Fruit fly (Drosophila melanogaster): Measurements from ENCODE around the gene CG18809.

CG18809 gene

DNA sequence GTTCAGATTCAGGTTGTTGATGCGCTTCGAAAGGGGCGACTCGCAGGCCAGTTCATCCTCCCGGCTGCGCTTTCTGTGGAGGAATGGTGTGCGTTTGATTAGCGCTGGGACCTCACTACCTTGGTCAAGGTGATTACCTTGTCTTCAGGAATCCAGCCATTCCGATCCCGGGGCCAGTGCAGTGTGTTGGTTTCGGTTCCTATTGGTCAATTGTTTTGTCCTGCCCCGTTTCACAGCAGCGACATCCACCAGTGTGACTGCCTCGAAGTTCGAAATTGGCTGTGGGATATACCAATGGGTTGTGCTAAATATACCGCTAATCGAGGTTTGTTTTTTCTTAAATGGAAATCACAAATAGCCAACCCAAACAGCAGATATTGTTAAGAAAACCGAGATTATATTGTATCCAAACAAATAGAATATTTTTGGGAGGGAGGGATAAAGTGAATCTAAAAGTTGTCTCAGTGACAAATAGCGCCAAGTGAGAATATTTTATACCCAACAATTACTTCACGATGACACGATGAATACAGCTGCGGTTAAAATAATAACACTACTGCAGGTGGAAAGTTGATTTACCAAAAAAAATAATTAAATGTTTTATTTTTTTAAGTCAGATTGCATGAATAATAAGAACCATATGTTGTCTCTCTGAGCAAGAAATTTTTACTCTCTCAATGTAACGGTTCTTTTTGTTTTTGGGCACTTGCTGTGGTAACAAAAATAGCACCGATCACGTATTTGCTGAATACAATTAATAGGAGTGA is 49.2 kb downstream of the CG18809 start, which contains the start of gene CG14229 (continued):
- TF ChIP-seq jing (GFP tag; optimal IDR thresholded peaks at IDR 0.05) (no peak), tap (tag; optimal IDR thresholded peaks at IDR 0.05) (no peak), cwo (GFP tag; optimal IDR thresholded peaks at IDR 0.05) (no peak), CG4730 (GFP tag; IDR thresholded peaks at IDR 0.05) (peak; percentile 40; the same call in 1 of the 2 replicates), pho (GFP tag; optimal IDR thresholded peaks at IDR 0.05) (no peak), disco-r (GFP tag; optimal IDR thresholded peaks at IDR 0.05) (no peak), cg (GFP tag; optimal IDR thresholded peaks at IDR 0.05) (no peak), CG13775 (GFP tag; optimal IDR thresholded peaks at IDR 0.05) (peak; percentile 3), Dref (GFP tag; IDR thresholded peaks at IDR 0.05) (0 out of 2 replicates have a peak, but pooled peaks have one; percentile 15), CG11560 (tag; IDR thresholded peaks at IDR 0.05) (no peak), CG10366 (GFP tag; IDR thresholded peaks at IDR 0.05) (peak; percentile 42), Hmr (GFP tag; optimal IDR thresholded peaks at IDR 0.05) (no peak), tgo (GFP tag; IDR thresholded peaks at IDR 0.05) (peak; percentile 33; the same call in 1 of the 3 replicates), zfh2 (GFP tag; optimal IDR thresholded peaks at IDR 0.05) (no peak), Sox102F (GFP tag; optimal IDR thresholded peaks at IDR 0.05) (peak; percentile 10), CG34422 (GFP tag; IDR thresholded peaks at IDR 0.05) (0 out of 3 replicates have a peak, but pooled peaks have one; percentile 12), trh (GFP tag; optimal IDR thresholded peaks at IDR 0.05) (no peak), CG6689 (GFP tag; IDR thresholded peaks at IDR 0.05) (peak; percentile 77), Jarid2 (GFP tag; optimal IDR thresholded peaks at IDR 0.05) (no peak), Nf-YA (GFP tag; IDR thresholded peaks at IDR 0.05) (no peak), CG10979 (tag; optimal IDR thresholded peaks at IDR 0.05) (no peak), CG33213 (GFP tag; optimal IDR thresholded peaks at IDR 0.05) (no peak), CG11085 (GFP tag; IDR thresholded peaks at IDR 0.05) (no peak), Nf-YC (tag; optimal IDR thresholded peaks at IDR 0.05) (peak; percentile 14), gem (tag; optimal IDR thresholded peaks at IDR 0.05) (peak; percentile 38), Meics (GFP tag; optimal IDR thresholded peaks at IDR 0.05) (peak; percentile 8), odd (GFP tag; optimal IDR thresholded peaks at IDR 0.05) (no peak), CG12942 (GFP tag; optimal IDR thresholded peaks at IDR 0.05) (no peak), CG14014 (GFP tag; IDR thresholded peaks at IDR 0.05) (no peak), Dll (GFP tag; IDR thresholded peaks at IDR 0.05; ENCODE audit: partially characterized antibody) (0 out of 4 replicates have a peak, but pooled peaks have one; percentile 23), Dfd (GFP tag; optimal IDR thresholded peaks at IDR 0.05) (no peak), Mad (GFP tag; optimal IDR thresholded peaks at IDR 0.05) (no peak), ftz-f1 (GFP tag; optimal IDR thresholded peaks at IDR 0.05) (no peak), Myb (GFP tag; optimal IDR thresholded peaks at IDR 0.05) (no peak), gfzf (GFP tag; optimal IDR thresholded peaks at IDR 0.05) (peak; percentile 69), CG2129 (GFP tag; IDR thresholded peaks at IDR 0.05; ENCODE audit: partially characterized antibody) (no peak), lmd (GFP tag; IDR thresholded peaks at IDR 0.05) (peak; percentile 38; the same call in 1 of the 2 replicates), knrl (GFP tag; IDR thresholded peaks at IDR 0.05; ENCODE audit: partially characterized antibody) (no peak), slbo (GFP tag; IDR thresholded peaks at IDR 0.05) (peak; percentile 38), CG11695 (GFP tag; IDR thresholded peaks at IDR 0.05) (peak; percentile 53; the same call in 1 of the 3 replicates), CG4820 (GFP tag; optimal IDR thresholded peaks at IDR 0.05) (no peak), CG2712 (tag; optimal IDR thresholded peaks at IDR 0.05) (peak; percentile 8), eve (GFP tag; optimal IDR thresholded peaks at IDR 0.05) (no peak), fd64A (GFP tag; optimal IDR thresholded peaks at IDR 0.05) (no peak), Med (GFP tag) (peak; percentile 48), Kr (GFP tag; optimal IDR thresholded peaks at IDR 0.05) (no peak), CG4360 (GFP tag; IDR thresholded peaks at IDR 0.05) (no peak), CG5245 (GFP tag; optimal IDR thresholded peaks at IDR 0.05) (no peak), Dp (GFP tag; optimal IDR thresholded peaks at IDR 0.05) (peak; percentile 5), Hr3 (GFP tag; optimal IDR thresholded peaks at IDR 0.05) (no peak)

Data from whole organism, embryonic.